Fruit fly (Drosophila melanogaster): ENCODE data around the gene CG15385.

DNA sequence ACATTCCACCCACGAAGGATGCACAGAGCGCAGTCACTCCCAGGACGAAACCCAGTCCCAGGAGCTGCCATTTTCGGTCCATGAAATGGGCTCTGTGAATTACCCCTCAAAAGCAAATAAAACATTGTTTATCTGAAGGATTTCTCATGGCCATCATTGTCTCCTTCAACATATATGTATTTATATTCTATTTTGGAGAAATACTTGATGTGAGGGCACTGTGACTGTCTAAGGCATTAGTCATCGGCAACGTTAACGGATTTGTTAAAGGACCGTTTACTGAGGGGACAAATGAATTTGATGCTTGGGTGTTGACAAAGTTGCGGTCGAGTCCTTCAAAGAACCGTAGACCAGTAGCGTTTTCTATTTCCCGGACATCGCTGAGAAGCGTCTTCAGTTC is 26.9 kb upstream of the CG15385 start, which contains the start of gene Tengl2:
- no peak for TF ChIP-seq Sin3A (optimal IDR thresholded peaks at IDR 0.05)
- no peak for TF ChIP-seq psq (optimal IDR thresholded peaks at IDR 0.05)
- no peak for TF ChIP-seq h (optimal IDR thresholded peaks at IDR 0.05)
- TF ChIP-seq Myc (optimal IDR thresholded peaks at IDR 0.05), result no peak
- no peak for TF ChIP-seq insv (optimal IDR thresholded peaks at IDR 0.05)

Measured in Kc167 (cell line).